Worm (Caenorhabditis elegans): ENCODE data around the gene cest-26.

Gene cest-26

ce11 chrX:4444843-4445242, 7.4 kb upstream of the cest-26 start:
- TF ChIP-seq lim-7 (GFP tag; IDR thresholded peaks at IDR 0.05), result peak; percentile 91
- no peak for TF ChIP-seq aha-1 (tag)
- TF ChIP-seq duxl-1 (tag; optimal IDR thresholded peaks at IDR 0.05; ENCODE audit: poor library complexity), result no peak
- TF ChIP-seq Y48G9A.11 (GFP tag; IDR thresholded peaks at IDR 0.05), result 0 out of 2 replicates have a peak, but pooled peaks have one; percentile 12
- TF ChIP-seq nhr-77 (tag; optimal IDR thresholded peaks at IDR 0.05), result no peak
- no peak for TF ChIP-seq nhr-111 (GFP tag; optimal IDR thresholded peaks at IDR 0.05)
- no peak for TF ChIP-seq nhr-237 (tag; optimal IDR thresholded peaks at IDR 0.05)
- peak; percentile 72 for TF ChIP-seq lin-38 (GFP tag; IDR thresholded peaks at IDR 0.05)
- TF ChIP-seq snpc-4 (tag; optimal IDR thresholded peaks at IDR 0.05), result no peak
- TF ChIP-seq mdl-1 (tag; optimal IDR thresholded peaks at IDR 0.05), result peak in 1 of 2 experiments; percentile 33
- TF ChIP-seq Y5F2A.4 (GFP tag; optimal IDR thresholded peaks at IDR 0.05), result peak; percentile 47
- TF ChIP-seq ceh-44 (GFP tag; IDR thresholded peaks at IDR 0.05), result peak; percentile 56; the same call in 1 of the 2 replicates
- TF ChIP-seq attf-4 (tag; optimal IDR thresholded peaks at IDR 0.05), result no peak
- no peak for TF ChIP-seq R02D3.7 (tag; optimal IDR thresholded peaks at IDR 0.05)
- no peak for TF ChIP-seq zip-11 (GFP tag; IDR thresholded peaks at IDR 0.05)
- TF ChIP-seq daf-12 (tag; optimal IDR thresholded peaks at IDR 0.05), result no peak
- TF ChIP-seq T20F7.1 (GFP tag; optimal IDR thresholded peaks at IDR 0.05), result no peak
- TF ChIP-seq nhr-10 (tag; optimal IDR thresholded peaks at IDR 0.05), result no peak
- no peak for TF ChIP-seq tag-97 (GFP tag; IDR thresholded peaks at IDR 0.05)
- no peak for TF ChIP-seq daf-19 (GFP tag; conservative IDR thresholded peaks at IDR 0.05)
- 0 out of 2 replicates have a peak, but pooled peaks have one; percentile 43 for TF ChIP-seq F26F4.8 (GFP tag; conservative IDR thresholded peaks at IDR 0.05)
- TF ChIP-seq nhr-42 (GFP tag; IDR thresholded peaks at IDR 0.05), result no peak
- TF ChIP-seq snpc-1.2 (GFP tag; IDR thresholded peaks at IDR 0.05), result peak; percentile 82
- 0 out of 2 replicates have a peak, but pooled peaks have one; percentile 40 for TF ChIP-seq Y75B8A.6 (GFP tag; IDR thresholded peaks at IDR 0.05)
- no peak for TF ChIP-seq dpl-1 (GFP tag; optimal IDR thresholded peaks at IDR 0.05)
- peak; percentile 76; the same call in 1 of the 2 replicates for TF ChIP-seq F44E2.7 (GFP tag; IDR thresholded peaks at IDR 0.05)
- TF ChIP-seq nhr-76 (tag; optimal IDR thresholded peaks at IDR 0.05), result no peak
- no peak for TF ChIP-seq ZK337.2 (GFP tag; IDR thresholded peaks at IDR 0.05)
- peak; percentile 20 for TF ChIP-seq F10B5.3 (tag; optimal IDR thresholded peaks at IDR 0.05)
- peak; percentile 13 to 75 for TF ChIP-seq daf-16 (GFP tag; optimal IDR thresholded peaks at IDR 0.05)
- peak; percentile 73 for TF ChIP-seq daf-16 (tag; optimal IDR thresholded peaks at IDR 0.05)
- TF ChIP-seq lir-3 (tag; optimal IDR thresholded peaks at IDR 0.05), result peak; percentile 9
- no peak for TF ChIP-seq lsy-2 (tag; optimal IDR thresholded peaks at IDR 0.05)
- 0 out of 4 replicates have a peak, but pooled peaks of 1 of the 2 experiments have one; percentile 67 for TF ChIP-seq madf-5 (GFP tag; IDR thresholded peaks at IDR 0.05)
- TF ChIP-seq mep-1 (tag; optimal IDR thresholded peaks at IDR 0.05), result peak; percentile 55
- no peak for TF ChIP-seq ceh-82 (tag; optimal IDR thresholded peaks at IDR 0.05)
- TF ChIP-seq aly-2 (tag; optimal IDR thresholded peaks at IDR 0.05), result no peak
- peak; percentile 70; the same call in 1 of the 2 replicates for TF ChIP-seq tra-1 (GFP tag; IDR thresholded peaks at IDR 0.05)
- no peak for TF ChIP-seq nhr-41 (GFP tag; IDR thresholded peaks at IDR 0.05)
- no peak for TF ChIP-seq saeg-2 (GFP tag; IDR thresholded peaks at IDR 0.05)
- TF ChIP-seq ZK546.5 (tag; optimal IDR thresholded peaks at IDR 0.05), result no peak
- TF ChIP-seq ama-1 (optimal IDR thresholded peaks at IDR 0.05), result no peak
- TF ChIP-seq zag-1 (tag; optimal IDR thresholded peaks at IDR 0.05), result no peak
- no peak for TF ChIP-seq hif-1 (tag; optimal IDR thresholded peaks at IDR 0.05)
- no peak for TF ChIP-seq unc-39 (tag; optimal IDR thresholded peaks at IDR 0.05)
- TF ChIP-seq spr-3 (GFP tag; optimal IDR thresholded peaks at IDR 0.05), result no peak
- TF ChIP-seq unc-62 (GFP tag; optimal IDR thresholded peaks at IDR 0.05 in 1 of 2), result peak in 1 of 2 experiments; percentile 50
- no peak for TF ChIP-seq unc-62 (tag; optimal IDR thresholded peaks at IDR 0.05)
- peak; percentile 41 for TF ChIP-seq nhr-102 (tag; optimal IDR thresholded peaks at IDR 0.05)
- no peak for TF ChIP-seq lin-15B (tag; optimal IDR thresholded peaks at IDR 0.05)
- 0 out of 2 replicates have a peak, but pooled peaks have one; percentile 45 for TF ChIP-seq D1046.2 (GFP tag; IDR thresholded peaks at IDR 0.05)
- TF ChIP-seq jun-1 (tag; optimal IDR thresholded peaks at IDR 0.05), result no peak
- TF ChIP-seq Y105C5A.15 (GFP tag; IDR thresholded peaks at IDR 0.05), result no peak

Measured in whole organism, L4 larva.